Worm (Caenorhabditis elegans) whole organism, young adult: ENCODE measurements around the gene syx-4.
A peak's percentile ranks its signal among the peaks of the same experiment; 100 is the strongest.

ENCODE experiments used
- B0035.1 ChIP-seq: sonication (generic microtip); optimal IDR thresholded peaks from 2 replicates; lab custom pipeline; 2016; ENCODE audit warnings: missing genetic modification characterization, mild to moderate bottlenecking, missing compliant biosample characterization, missing genotype, missing genetic modification reagents
- F57A8.1 ChIP-seq: fragments of 200-800 bp; sonication (Bioruptor generic); optimal IDR thresholded peaks from 2 replicates; lab custom pipeline; 2018; ENCODE audit warnings: mild to moderate bottlenecking, missing genetic modification characterization, moderate library complexity, missing compliant biosample characterization
- attf-3 ChIP-seq: fragments of 200-800 bp; sonication (Bioruptor generic); conservative IDR thresholded peaks from 2 replicates; pipeline ENCODE4 v1.3.6; 2022; ENCODE audit warnings: missing genetic modification reagents, missing genetic modification characterization, missing compliant biosample characterization
- cebp-2 ChIP-seq: fragments of 200-800 bp; sonication (Bioruptor generic); IDR thresholded peaks from 2 replicates; pipeline ENCODE4 v1.3.6; 2022; ENCODE audit warnings: missing genetic modification characterization, missing compliant biosample characterization
- dpl-1 ChIP-seq: fragments of 150-350 bp; optimal IDR thresholded peaks from 2 replicates; lab custom pipeline; 2014; ENCODE audit warnings: missing biosample characterization, missing genetic modification reagents, missing genetic modification characterization
- lin-35 ChIP-seq, 3 experiments: fragments of 150-350 bp in 2 of 3; sonication (generic microtip) in 1 of 3; optimal IDR thresholded peaks; 2 replicates each; lab custom pipeline; 2014 to 2018; ENCODE audit warnings: missing biosample characterization in 3 of 3, missing genetic modification characterization in 3 of 3, missing genetic modification reagents in 3 of 3
- lir-1 ChIP-seq: fragments of 200-800 bp; sonication (Bioruptor generic); conservative IDR thresholded peaks from 2 replicates; pipeline ENCODE4 v1.3.6; 2022; ENCODE audit warnings: missing genetic modification reagents, missing genetic modification characterization, missing compliant biosample characterization
- nfya-2 ChIP-seq: fragments of 200-800 bp; sonication (Bioruptor generic); IDR thresholded peaks from 2 replicates; pipeline ENCODE4 v1.3.6; 2022; ENCODE audit warnings: missing genetic modification reagents, missing genetic modification characterization, missing compliant biosample characterization
- nhr-179 ChIP-seq: sonication (generic microtip); optimal IDR thresholded peaks from 2 replicates; lab custom pipeline; 2016; ENCODE audit warnings: mild to moderate bottlenecking, missing genetic modification characterization, missing compliant biosample characterization
- pha-4 ChIP-seq: fragments of 150-350 bp; sonication (generic microtip); optimal IDR thresholded peaks from 2 replicates; lab custom pipeline; 2014; ENCODE audit warnings: missing biosample characterization, missing genetic modification reagents, missing genetic modification characterization
- rpc-1 ChIP-seq, 2 experiments: fragments of 150-350 bp in 1 of 2; sonication (generic microtip) in 1 of 2; optimal IDR thresholded peaks; 2 replicates each; lab custom pipeline; 2014 to 2018; ENCODE audit warnings: missing biosample characterization in 1 of 2, missing genetic modification characterization in 1 of 2, missing genetic modification reagents in 1 of 2, missing genotype in 1 of 2
- snpc-1.1 ChIP-seq: sonication (generic microtip); optimal IDR thresholded peaks from 2 replicates; lab custom pipeline; 2017; ENCODE audit warnings: missing genetic modification characterization, mild to moderate bottlenecking, missing compliant biosample characterization, antibody characterized with exemption, moderate library complexity, missing genotype, missing genetic modification reagents; ENCODE audit not compliant: insufficient read depth
- snpc-4 ChIP-seq, 5 experiments: fragments of 150-350 bp in 1 of 5; sonication (generic microtip) in 4 of 5; optimal IDR thresholded peaks; 2 replicates each; lab custom pipeline; 2014 to 2018; ENCODE audit warnings: missing genetic modification characterization in 5 of 5, missing biosample characterization in 3 of 5, antibody characterized with exemption in 2 of 5, mild to moderate bottlenecking in 2 of 5, missing compliant biosample characterization in 2 of 5, missing genotype in 2 of 5, moderate library complexity in 2 of 5, missing genetic modification reagents in 1 of 5

ce11 chrIV:8498773-8499360, 41.8 kb downstream of the syx-4 start, which contains the start of the genes acdh-13 and mesp-1:
- TF ChIP-seq pha-4 (tag; lab: Kevin White, UChicago) (no peak), nfya-2 (GFP tag; lab: Robert Waterston, UW) (no peak), B0035.1 (tag; lab: Kevin White, UChicago) (no peak), cebp-2 (GFP tag; lab: Robert Waterston, UW) (no peak), rpc-1 (optimal IDR thresholded peaks at IDR 0.05; lab: Kevin White, UChicago) (no peak), rpc-1 (tag; optimal IDR thresholded peaks at IDR 0.05; lab: Kevin White, UChicago) (no peak), attf-3 (GFP tag; lab: Robert Waterston, UW) (0 out of 2 replicates have a peak, but pooled peaks have one; percentile 38), snpc-4 (GFP tag; optimal IDR thresholded peaks at IDR 0.05; lab: Kevin White, UChicago) (peak; percentile 42), snpc-4 (tag; optimal IDR thresholded peaks at IDR 0.05; lab: Kevin White, UChicago) (peak; percentile 9 to 48 (median 26)), lir-1 (GFP tag; lab: Robert Waterston, UW) (peak; percentile 57; the same call in 1 of the 2 replicates), dpl-1 (GFP tag; lab: Kevin White, UChicago) (peak; percentile 80), snpc-1.1 (tag; lab: Kevin White, UChicago) (peak; percentile 40), lin-35 (GFP tag; optimal IDR thresholded peaks at IDR 0.05; lab: Kevin White, UChicago) (peak; percentile 9 to 63 (median 40)), F57A8.1 (GFP tag; lab: Kevin White, UChicago) (no peak), nhr-179 (no peak)
